Fruit fly (Drosophila melanogaster) whole organism, prepupa: Measurements from ENCODE around the gene CG10154.

Source experiments
- CG16779 ChIP-seq: fragments of 200-800 bp; sonication (Bioruptor generic); optimal IDR thresholded peaks from 3 replicates; lab custom pipeline; 2017; ENCODE audit warnings: missing biosample characterization, mild to moderate bottlenecking, missing genetic modification characterization
- Eip78C ChIP-seq: fragments of 200-800 bp; sonication (Bioruptor generic); peaks from one replicate; lab custom pipeline; 2016; ENCODE audit warnings: missing biosample characterization, missing genetic modification characterization
- Ets21C ChIP-seq: fragments of 200-800 bp; sonication (Bioruptor generic); optimal IDR thresholded peaks from 3 replicates; lab custom pipeline; 2016; ENCODE audit warnings: missing biosample characterization, missing genetic modification characterization
- Sox15 ChIP-seq: fragments of 200-800 bp; sonication (Bioruptor generic); optimal IDR thresholded peaks from 3 replicates; lab custom pipeline; 2016; ENCODE audit warnings: missing biosample characterization, missing genetic modification characterization
- achi ChIP-seq: fragments of 200-800 bp; sonication (Bioruptor generic); optimal IDR thresholded peaks from 3 replicates; lab custom pipeline; 2016; ENCODE audit warnings: missing biosample characterization, missing genetic modification characterization
- esn ChIP-seq: fragments of 200-800 bp; sonication (Bioruptor generic); optimal IDR thresholded peaks from 2 replicates; lab custom pipeline; 2016; ENCODE audit warnings: missing biosample characterization, mild to moderate bottlenecking, missing genetic modification characterization, moderate library complexity
- topi ChIP-seq: fragments of 200-800 bp; sonication (Bioruptor generic); optimal IDR thresholded peaks from 3 replicates; lab custom pipeline; 2016; ENCODE audit warnings: missing biosample characterization, missing genetic modification characterization

DNA sequence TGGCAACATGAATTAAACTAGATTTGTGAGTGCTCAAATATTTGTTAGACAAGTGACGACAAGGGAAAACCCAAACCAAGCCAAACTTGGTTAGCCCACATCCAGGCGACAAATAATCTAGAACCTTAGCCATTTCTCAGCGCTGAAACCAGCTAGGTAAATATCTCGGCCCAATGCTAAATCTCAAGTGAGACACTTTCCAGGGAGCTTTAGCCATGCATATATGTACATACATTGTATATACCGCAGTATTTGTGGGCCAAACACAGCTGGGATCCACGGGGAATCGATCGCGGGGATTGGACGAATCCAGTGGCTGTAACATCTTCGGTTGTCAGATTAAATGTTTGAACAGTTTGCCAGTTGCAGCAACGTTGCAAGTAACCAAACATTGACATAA lies 39.3 kb downstream of the CG10154 start:
- TF ChIP-seq esn (GFP tag; lab: Kevin White, UChicago) (no peak), topi (GFP tag; lab: Kevin White, UChicago) (no peak), CG16779 (no peak), Eip78C (GFP tag; lab: Kevin White, UChicago) (no peak), Ets21C (GFP tag; lab: Kevin White, UChicago) (no peak), Sox15 (GFP tag; lab: Kevin White, UChicago) (no peak), achi (GFP tag; lab: Kevin White, UChicago) (no peak)
